Worm (Caenorhabditis elegans): Measurements from ENCODE around the gene str-165.

The str-165 gene

ce11 chrV:13879241-13879640 lies 48.3 kb downstream of the str-165 start, which contains the start of gene lbp-7:
Gene lbp-7, plus strand, starts transcription at chrV:13879552.
- TF ChIP-seq lin-13 (tag; optimal IDR thresholded peaks at IDR 0.05) (no peak), nhr-2 (tag; optimal IDR thresholded peaks at IDR 0.05) (no peak), bed-3 (GFP tag; optimal IDR thresholded peaks at IDR 0.05) (no peak), lsy-2 (tag; optimal IDR thresholded peaks at IDR 0.05) (no peak), mep-1 (tag; optimal IDR thresholded peaks at IDR 0.05) (no peak), cnd-1 (tag; optimal IDR thresholded peaks at IDR 0.05) (no peak)

ce11 chrV:13880163-13880562 lies 49.2 kb downstream of the str-165 start:
- TF ChIP-seq hlh-1 (tag; optimal IDR thresholded peaks at IDR 0.05): peak; percentile 3
- TF ChIP-seq nhr-76 (tag; optimal IDR thresholded peaks at IDR 0.05): no peak
- no peak for TF ChIP-seq elt-3 (tag; optimal IDR thresholded peaks at IDR 0.05)

- TF ChIP-seq nhr-2 (tag; optimal IDR thresholded peaks at IDR 0.05) (no peak), lin-32 (GFP tag; optimal IDR thresholded peaks at IDR 0.05) (no peak), ham-2 (GFP tag; optimal IDR thresholded peaks at IDR 0.05) (no peak), mep-1 (tag; optimal IDR thresholded peaks at IDR 0.05) (no peak), M03D4.4 (tag; optimal IDR thresholded peaks at IDR 0.05) (no peak)
These were observed 49.7 kb downstream of the str-165 start, which contains the start of gene T22G5.3 for ce11 chrV:13880607-13881006. Gene T22G5.3, plus strand, starts transcription at chrV:13880907.
